Worm (Caenorhabditis elegans) whole organism, young adult: Measurements from ENCODE around the gene Y42H9AR.2.

ENCODE experiments used
- F37B4.10 ChIP-seq: fragments of 200-800 bp; sonication (Bioruptor generic); IDR thresholded peaks from 2 replicates; pipeline ENCODE4 v1.3.6; 2022; ENCODE audit warnings: missing genetic modification characterization, missing compliant biosample characterization
- aptf-3 ChIP-seq: fragments of 200-800 bp; sonication (Bioruptor generic); IDR thresholded peaks from 2 replicates; pipeline ENCODE4 v1.3.6; 2022; ENCODE audit warnings: missing genetic modification characterization, missing compliant biosample characterization
- cebp-2 ChIP-seq: fragments of 200-800 bp; sonication (Bioruptor generic); IDR thresholded peaks from 2 replicates; pipeline ENCODE4 v1.3.6; 2022; ENCODE audit warnings: missing genetic modification characterization, missing compliant biosample characterization
- ceh-100 ChIP-seq: fragments of 200-800 bp; sonication (Bioruptor generic); IDR thresholded peaks from 2 replicates; pipeline ENCODE4 v1.3.6; 2022; ENCODE audit warnings: missing genetic modification reagents, missing genetic modification characterization, missing compliant biosample characterization
- die-1 ChIP-seq: sonication (generic microtip); optimal IDR thresholded peaks from 2 replicates; lab custom pipeline; 2016; ENCODE audit warnings: missing genotype, mild to moderate bottlenecking, missing genetic modification characterization, missing compliant biosample characterization
- ets-4 ChIP-seq: fragments of 200-800 bp; sonication (Bioruptor generic); optimal IDR thresholded peaks from 2 replicates; lab custom pipeline; 2018; ENCODE audit warnings: mild to moderate bottlenecking, missing genetic modification characterization, missing compliant biosample characterization
- madf-3 ChIP-seq: fragments of 200-800 bp; sonication (Bioruptor generic); IDR thresholded peaks from 2 replicates; pipeline ENCODE4 v1.3.6; 2022; ENCODE audit warnings: missing genetic modification reagents, missing genetic modification characterization, missing compliant biosample characterization
- mes-4 ChIP-seq: sonication (generic microtip); optimal IDR thresholded peaks from 2 replicates; lab custom pipeline; 2016; ENCODE audit warnings: missing genotype, missing genetic modification characterization, missing compliant biosample characterization
- pha-4 ChIP-seq: fragments of 150-350 bp; sonication (generic microtip); optimal IDR thresholded peaks from 2 replicates; lab custom pipeline; 2014; ENCODE audit warnings: missing biosample characterization, missing genetic modification reagents, missing genetic modification characterization
- rpc-1 ChIP-seq, 2 experiments: fragments of 150-350 bp in 1 of 2; sonication (generic microtip) in 1 of 2; optimal IDR thresholded peaks; 2 replicates each; lab custom pipeline; 2014 to 2018; ENCODE audit warnings: missing biosample characterization in 1 of 2, missing genetic modification characterization in 1 of 2, missing genetic modification reagents in 1 of 2, missing genotype in 1 of 2
- snpc-4 ChIP-seq, 5 experiments: fragments of 150-350 bp in 1 of 5; sonication (generic microtip) in 4 of 5; optimal IDR thresholded peaks; 2 replicates each; lab custom pipeline; 2014 to 2018; ENCODE audit warnings: missing genetic modification characterization in 5 of 5, missing biosample characterization in 3 of 5, antibody characterized with exemption in 2 of 5, mild to moderate bottlenecking in 2 of 5, missing compliant biosample characterization in 2 of 5, missing genotype in 2 of 5, moderate library complexity in 2 of 5, missing genetic modification reagents in 1 of 5
- ztf-26 ChIP-seq: sonication (generic microtip); optimal IDR thresholded peaks from 2 replicates; lab custom pipeline; 2017; ENCODE audit warnings: missing genetic modification characterization, missing compliant biosample characterization
- ztf-3 ChIP-seq: fragments of 200-800 bp; sonication (Bioruptor generic); optimal IDR thresholded peaks from 2 replicates; lab custom pipeline; 2018; ENCODE audit warnings: mild to moderate bottlenecking, missing genetic modification characterization, missing compliant biosample characterization

DNA sequence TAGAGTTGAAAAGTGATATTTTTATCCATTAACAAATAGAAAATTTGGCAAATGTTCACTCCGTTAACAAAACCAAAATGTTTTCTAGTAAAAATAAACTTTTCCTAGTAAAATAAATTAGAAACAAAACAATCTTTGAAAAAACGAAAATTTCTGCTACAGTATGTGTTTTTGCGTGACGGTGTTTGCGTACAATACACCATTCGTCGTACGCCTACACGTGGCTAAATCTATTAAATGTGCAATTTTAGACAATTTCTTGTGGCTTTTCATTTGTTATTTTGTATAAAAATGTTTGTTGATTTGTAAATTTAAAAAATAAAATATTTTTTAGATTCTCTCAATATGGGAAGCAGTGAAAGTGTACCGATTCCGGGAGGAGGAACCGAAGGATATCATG, 13.5 kb downstream of the Y42H9AR.2 start, which contains the start of gene Y42H9AR.1:
- TF ChIP-seq rpc-1 (optimal IDR thresholded peaks at IDR 0.05; lab: Kevin White, UChicago) (no peak), rpc-1 (tag; optimal IDR thresholded peaks at IDR 0.05; lab: Kevin White, UChicago) (no peak), F37B4.10 (GFP tag; lab: Robert Waterston, UW) (no peak), die-1 (tag; lab: Kevin White, UChicago) (no peak), madf-3 (GFP tag; lab: Robert Waterston, UW) (no peak), snpc-4 (GFP tag; optimal IDR thresholded peaks at IDR 0.05; lab: Kevin White, UChicago) (no peak), snpc-4 (tag; optimal IDR thresholded peaks at IDR 0.05; lab: Kevin White, UChicago) (no peak), aptf-3 (no peak), mes-4 (tag; lab: Kevin White, UChicago) (no peak), cebp-2 (GFP tag; lab: Robert Waterston, UW) (no peak), ztf-26 (no peak), ztf-3 (GFP tag; lab: Kevin White, UChicago) (no peak), ets-4 (GFP tag; lab: Kevin White, UChicago) (no peak), pha-4 (tag; lab: Kevin White, UChicago) (no peak), ceh-100 (GFP tag; lab: Robert Waterston, UW) (no peak)
